Worm (Caenorhabditis elegans) whole organism, young adult: ENCODE data around the gene ttr-22.

Source experiments
- B0261.1 ChIP-seq: sonication (generic microtip); optimal IDR thresholded peaks from 2 replicates; lab custom pipeline; 2016; ENCODE audit warnings: mild to moderate bottlenecking, missing genetic modification characterization, moderate library complexity, missing compliant biosample characterization
- F33H1.4 ChIP-seq: fragments of 200-800 bp; sonication (Bioruptor generic); IDR thresholded peaks from 2 replicates; pipeline ENCODE4 v1.3.6; 2022; ENCODE audit warnings: missing genetic modification reagents, missing genetic modification characterization, missing compliant biosample characterization
- F49E8.2 ChIP-seq: sonication (generic microtip); optimal IDR thresholded peaks from 3 replicates; lab custom pipeline; 2017; ENCODE audit warnings: missing genetic modification characterization, mild to moderate bottlenecking, missing compliant biosample characterization, antibody characterized with exemption, moderate library complexity; ENCODE audit not compliant: insufficient read depth
- F55B11.4 ChIP-seq: sonication (generic microtip); optimal IDR thresholded peaks from 2 replicates; lab custom pipeline; 2016; ENCODE audit warnings: missing compliant biosample characterization, missing genetic modification characterization, borderline replicate concordance; ENCODE audit not compliant: insufficient read depth
- F57A8.1 ChIP-seq: fragments of 200-800 bp; sonication (Bioruptor generic); optimal IDR thresholded peaks from 2 replicates; lab custom pipeline; 2018; ENCODE audit warnings: mild to moderate bottlenecking, missing genetic modification characterization, moderate library complexity, missing compliant biosample characterization
- K12H6.12 ChIP-seq: fragments of 200-800 bp; sonication (Bioruptor generic); optimal IDR thresholded peaks from 2 replicates; lab custom pipeline; 2018; ENCODE audit warnings: mild to moderate bottlenecking, missing genetic modification characterization, missing compliant biosample characterization
- Y79H2A.3 ChIP-seq: fragments of 200-800 bp; sonication (Bioruptor generic); conservative IDR thresholded peaks from 2 replicates; pipeline ENCODE4 v1.3.6; 2022; ENCODE audit warnings: missing genetic modification reagents, missing genetic modification characterization, missing compliant biosample characterization
- akir-1 ChIP-seq: fragments of 200-800 bp; sonication (Bioruptor generic); optimal IDR thresholded peaks from 2 replicates; lab custom pipeline; 2018; ENCODE audit warnings: mild to moderate bottlenecking, missing genetic modification characterization, moderate library complexity, missing compliant biosample characterization
- athp-1 ChIP-seq: sonication (generic microtip); optimal IDR thresholded peaks from 2 replicates; lab custom pipeline; 2017; ENCODE audit warnings: mild to moderate bottlenecking, missing genetic modification characterization, missing compliant biosample characterization
- attf-3 ChIP-seq: fragments of 200-800 bp; sonication (Bioruptor generic); conservative IDR thresholded peaks from 2 replicates; pipeline ENCODE4 v1.3.6; 2022; ENCODE audit warnings: missing genetic modification reagents, missing genetic modification characterization, missing compliant biosample characterization
- bed-1 ChIP-seq: fragments of 200-800 bp; sonication (Bioruptor generic); IDR thresholded peaks from 2 replicates; pipeline ENCODE4 v1.3.6; 2022; ENCODE audit warnings: missing genetic modification reagents, missing genetic modification characterization, missing compliant biosample characterization
- ceh-58 ChIP-seq: fragments of 200-800 bp; sonication (Bioruptor generic); IDR thresholded peaks from 2 replicates; pipeline ENCODE4 v1.3.6; 2022; ENCODE audit warnings: missing genetic modification characterization, missing compliant biosample characterization
- ceh-79 ChIP-seq: sonication (generic microtip); optimal IDR thresholded peaks from 2 replicates; lab custom pipeline; 2017; ENCODE audit warnings: mild to moderate bottlenecking, missing genetic modification characterization, missing compliant biosample characterization
- chd-7 ChIP-seq: sonication (generic microtip); optimal IDR thresholded peaks from 2 replicates; lab custom pipeline; 2016; ENCODE audit warnings: mild to moderate bottlenecking, missing genetic modification characterization, moderate library complexity, missing compliant biosample characterization
- efl-1 ChIP-seq: fragments of 150-350 bp; optimal IDR thresholded peaks from 2 replicates; lab custom pipeline; 2014; ENCODE audit warnings: missing biosample characterization, missing genetic modification reagents, missing genetic modification characterization
- egrh-3 ChIP-seq: fragments of 200-800 bp; sonication (Bioruptor generic); IDR thresholded peaks from 2 replicates; pipeline ENCODE4 v1.3.6; 2022; ENCODE audit warnings: missing genetic modification reagents, missing genetic modification characterization, missing compliant biosample characterization
- ekl-4 ChIP-seq: fragments of 200-800 bp; sonication (Bioruptor generic); IDR thresholded peaks from 2 replicates; pipeline ENCODE4 v1.3.6; 2022; ENCODE audit warnings: missing genetic modification reagents, missing genetic modification characterization, missing compliant biosample characterization
- hlh-12 ChIP-seq: sonication (generic microtip); optimal IDR thresholded peaks from 2 replicates; lab custom pipeline; 2016; ENCODE audit warnings: missing genetic modification characterization, missing compliant biosample characterization
- hrde-1 ChIP-seq: sonication (generic microtip); optimal IDR thresholded peaks from 2 replicates; lab custom pipeline; 2016; ENCODE audit warnings: missing genetic modification characterization, mild to moderate bottlenecking, missing compliant biosample characterization, moderate library complexity, missing genotype, missing genetic modification reagents, borderline replicate concordance
- lin-26 ChIP-seq: fragments of 200-800 bp; sonication (Bioruptor generic); IDR thresholded peaks from 2 replicates; pipeline ENCODE4 v1.3.6; 2022; ENCODE audit warnings: missing genetic modification reagents, missing genetic modification characterization, missing compliant biosample characterization
- lin-35 ChIP-seq, 3 experiments: fragments of 150-350 bp in 2 of 3; sonication (generic microtip) in 1 of 3; optimal IDR thresholded peaks; 2 replicates each; lab custom pipeline; 2014 to 2018; ENCODE audit warnings: missing biosample characterization in 3 of 3, missing genetic modification characterization in 3 of 3, missing genetic modification reagents in 3 of 3
- madf-3 ChIP-seq: fragments of 200-800 bp; sonication (Bioruptor generic); IDR thresholded peaks from 2 replicates; pipeline ENCODE4 v1.3.6; 2022; ENCODE audit warnings: missing genetic modification reagents, missing genetic modification characterization, missing compliant biosample characterization
- mcd-1 ChIP-seq: fragments of 200-800 bp; sonication (Bioruptor generic); IDR thresholded peaks from 2 replicates; pipeline ENCODE4 v1.3.6; 2022; ENCODE audit warnings: missing genetic modification reagents, missing genetic modification characterization, missing compliant biosample characterization
- mes-4 ChIP-seq: sonication (generic microtip); optimal IDR thresholded peaks from 2 replicates; lab custom pipeline; 2016; ENCODE audit warnings: missing genotype, missing genetic modification characterization, missing compliant biosample characterization
- mxl-1 ChIP-seq: sonication (generic microtip); optimal IDR thresholded peaks from 2 replicates; lab custom pipeline; 2016; ENCODE audit warnings: missing genetic modification characterization, missing compliant biosample characterization
- nfya-1 ChIP-seq: sonication (generic microtip); optimal IDR thresholded peaks from 2 replicates; lab custom pipeline; 2017; ENCODE audit warnings: antibody characterized with exemption, missing compliant biosample characterization, missing genetic modification characterization, borderline replicate concordance; ENCODE audit not compliant: insufficient read depth
- nfya-2 ChIP-seq: fragments of 200-800 bp; sonication (Bioruptor generic); IDR thresholded peaks from 2 replicates; pipeline ENCODE4 v1.3.6; 2022; ENCODE audit warnings: missing genetic modification reagents, missing genetic modification characterization, missing compliant biosample characterization
- nhr-80 ChIP-seq: sonication (generic microtip); optimal IDR thresholded peaks from 2 replicates; lab custom pipeline; 2016; ENCODE audit warnings: missing genetic modification characterization, missing compliant biosample characterization
- pbrm-1 ChIP-seq: fragments of 200-800 bp; sonication (Bioruptor generic); IDR thresholded peaks from 2 replicates; pipeline ENCODE4 v1.3.6; 2022; ENCODE audit warnings: missing genetic modification reagents, missing genetic modification characterization, missing compliant biosample characterization
- sdz-38 ChIP-seq: sonication (generic microtip); optimal IDR thresholded peaks from 2 replicates; lab custom pipeline; 2016; ENCODE audit warnings: missing genotype, missing genetic modification characterization, missing compliant biosample characterization
- sptf-2 ChIP-seq: fragments of 200-800 bp; sonication (Bioruptor generic); optimal IDR thresholded peaks from 2 replicates; lab custom pipeline; 2018; ENCODE audit warnings: mild to moderate bottlenecking, missing genetic modification characterization, missing compliant biosample characterization
- tbp1 ChIP-seq: fragments of 200-800 bp; sonication (Bioruptor generic); optimal IDR thresholded peaks from 2 replicates; lab custom pipeline; 2018; ENCODE audit warnings: mild to moderate bottlenecking, missing genetic modification characterization, missing compliant biosample characterization
- tlf-1 ChIP-seq: fragments of 200-800 bp; sonication (Bioruptor generic); optimal IDR thresholded peaks from 2 replicates; lab custom pipeline; 2018; ENCODE audit warnings: mild to moderate bottlenecking, missing genetic modification characterization, missing compliant biosample characterization
- zfh-2 ChIP-seq: fragments of 200-800 bp; sonication (Bioruptor generic); conservative IDR thresholded peaks from 2 replicates; pipeline ENCODE4 v1.3.6; 2022; ENCODE audit warnings: missing genetic modification reagents, missing genetic modification characterization, missing compliant biosample characterization
- ztf-22 ChIP-seq: fragments of 200-800 bp; sonication (Bioruptor generic); optimal IDR thresholded peaks from 2 replicates; lab custom pipeline; 2018; ENCODE audit warnings: mild to moderate bottlenecking, missing genetic modification characterization, moderate library complexity, missing compliant biosample characterization

ttr-22 gene

DNA sequence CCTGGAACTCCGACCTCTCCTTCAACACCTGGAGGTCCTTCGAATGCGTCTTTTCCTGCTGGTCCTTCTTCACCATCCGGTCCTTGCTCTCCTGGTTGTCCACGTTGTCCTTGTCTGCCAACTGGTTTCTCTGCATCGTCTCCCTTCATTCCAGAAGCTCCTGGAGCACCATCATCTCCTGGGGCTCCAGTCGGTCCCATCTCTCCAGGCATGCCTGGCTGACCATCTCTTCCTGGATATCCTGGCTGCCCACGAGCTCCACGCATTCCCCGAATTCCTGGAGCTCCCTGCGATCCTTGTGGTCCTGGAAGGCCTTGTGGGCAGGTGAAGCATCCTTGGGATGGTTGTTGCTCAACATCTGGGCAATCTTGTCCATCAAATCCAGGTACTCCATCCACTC is 43.5 kb upstream of the ttr-22 start:
- no peak for TF ChIP-seq pbrm-1 (GFP tag; lab: Robert Waterston, UW)
- no peak for TF ChIP-seq Y79H2A.3
- TF ChIP-seq ztf-22 (GFP tag; lab: Kevin White, UChicago), result no peak
- TF ChIP-seq tbp1 (GFP tag; lab: Kevin White, UChicago), result no peak
- no peak for TF ChIP-seq mxl-1 (tag; lab: Kevin White, UChicago)
- TF ChIP-seq bed-1 (GFP tag; lab: Robert Waterston, UW), result no peak
- TF ChIP-seq zfh-2 (GFP tag; lab: Robert Waterston, UW), result peak; percentile 79
- TF ChIP-seq akir-1 (GFP tag; lab: Kevin White, UChicago), result no peak
- TF ChIP-seq B0261.1 (tag; lab: Kevin White, UChicago), result no peak
- no peak for TF ChIP-seq chd-7
- TF ChIP-seq ceh-79, result no peak
- TF ChIP-seq egrh-3 (GFP tag; lab: Robert Waterston, UW), result peak; percentile 70; the same call in 1 of the 2 replicates

DNA sequence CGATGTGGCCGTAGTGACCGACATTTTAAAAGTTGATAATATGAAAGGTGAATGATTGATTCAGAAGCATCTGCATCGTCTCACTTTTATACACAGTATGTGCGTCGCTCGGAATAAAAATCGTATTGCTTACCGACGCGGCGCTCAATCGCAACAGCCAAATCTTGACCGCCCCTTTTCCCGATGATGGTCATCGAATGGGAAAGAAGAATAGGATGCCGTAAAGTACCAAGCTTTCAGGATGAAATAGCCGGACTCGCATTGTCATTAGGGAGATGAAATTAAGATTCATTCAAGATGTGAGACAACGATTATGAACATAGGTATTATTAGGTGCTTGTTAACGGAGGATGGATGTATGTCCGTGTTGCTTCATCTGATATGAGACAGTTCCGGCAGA is 42.7 kb upstream of the ttr-22 start, which contains the start of gene lon-3:
Gene lon-3 (minus strand): TSS at position 101 of the 400 bp plus-strand sequence.
- no peak for TF ChIP-seq sptf-2 (GFP tag; lab: Kevin White, UChicago)
- no peak for TF ChIP-seq Y79H2A.3
- TF ChIP-seq chd-7, result no peak
- TF ChIP-seq F49E8.2 (tag; lab: Kevin White, UChicago), result no peak
- TF ChIP-seq pbrm-1 (GFP tag; lab: Robert Waterston, UW), result no peak
- no peak for TF ChIP-seq akir-1 (GFP tag; lab: Kevin White, UChicago)
- TF ChIP-seq F57A8.1 (GFP tag; lab: Kevin White, UChicago), result no peak
- no peak for TF ChIP-seq F33H1.4
- no peak for TF ChIP-seq efl-1 (GFP tag; lab: Kevin White, UChicago)
- no peak for TF ChIP-seq hlh-12
- no peak for TF ChIP-seq nfya-1 (tag; lab: Kevin White, UChicago)
- no peak for TF ChIP-seq madf-3 (GFP tag; lab: Robert Waterston, UW)
- no peak for TF ChIP-seq mcd-1 (GFP tag; lab: Robert Waterston, UW)
- no peak for TF ChIP-seq mes-4 (tag; lab: Kevin White, UChicago)

DNA sequence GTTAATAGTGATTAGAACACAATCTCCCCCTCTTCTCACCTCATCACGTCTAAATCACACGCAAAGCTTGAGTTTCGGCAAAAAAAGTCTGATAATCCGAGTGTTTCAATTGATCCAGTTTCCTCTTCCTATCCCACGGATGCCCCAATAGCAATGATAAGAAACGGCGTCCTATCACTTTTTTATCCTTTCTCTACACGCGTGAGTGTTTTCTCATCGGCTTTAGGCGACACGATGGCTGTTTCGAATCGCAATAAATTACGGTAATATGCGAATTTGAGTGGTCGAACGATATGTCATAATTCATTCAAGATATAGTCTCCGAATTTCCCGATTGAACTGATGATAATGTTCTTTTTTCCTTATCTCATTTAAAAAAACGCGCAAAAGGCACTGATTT is 41.8 kb upstream of the ttr-22 start:
- TF ChIP-seq pbrm-1 (GFP tag; lab: Robert Waterston, UW) (no peak), K12H6.12 (no peak), nhr-80 (no peak), sdz-38 (no peak), lin-35 (GFP tag; optimal IDR thresholded peaks at IDR 0.05; lab: Kevin White, UChicago) (no peak), ekl-4 (GFP tag; lab: Robert Waterston, UW) (no peak), lin-26 (GFP tag; lab: Robert Waterston, UW) (no peak), attf-3 (GFP tag; lab: Robert Waterston, UW) (no peak), hrde-1 (tag; lab: Kevin White, UChicago) (no peak), mcd-1 (GFP tag; lab: Robert Waterston, UW) (no peak), tlf-1 (GFP tag; lab: Kevin White, UChicago) (no peak), athp-1 (tag; lab: Kevin White, UChicago) (no peak), nfya-2 (no peak), zfh-2 (GFP tag; lab: Robert Waterston, UW) (no peak), F55B11.4 (tag; lab: Kevin White, UChicago) (no peak), ceh-58 (GFP tag; lab: Robert Waterston, UW) (no peak)
